Fruit fly (Drosophila melanogaster): Measurements from ENCODE around the gene wts.

DNA sequence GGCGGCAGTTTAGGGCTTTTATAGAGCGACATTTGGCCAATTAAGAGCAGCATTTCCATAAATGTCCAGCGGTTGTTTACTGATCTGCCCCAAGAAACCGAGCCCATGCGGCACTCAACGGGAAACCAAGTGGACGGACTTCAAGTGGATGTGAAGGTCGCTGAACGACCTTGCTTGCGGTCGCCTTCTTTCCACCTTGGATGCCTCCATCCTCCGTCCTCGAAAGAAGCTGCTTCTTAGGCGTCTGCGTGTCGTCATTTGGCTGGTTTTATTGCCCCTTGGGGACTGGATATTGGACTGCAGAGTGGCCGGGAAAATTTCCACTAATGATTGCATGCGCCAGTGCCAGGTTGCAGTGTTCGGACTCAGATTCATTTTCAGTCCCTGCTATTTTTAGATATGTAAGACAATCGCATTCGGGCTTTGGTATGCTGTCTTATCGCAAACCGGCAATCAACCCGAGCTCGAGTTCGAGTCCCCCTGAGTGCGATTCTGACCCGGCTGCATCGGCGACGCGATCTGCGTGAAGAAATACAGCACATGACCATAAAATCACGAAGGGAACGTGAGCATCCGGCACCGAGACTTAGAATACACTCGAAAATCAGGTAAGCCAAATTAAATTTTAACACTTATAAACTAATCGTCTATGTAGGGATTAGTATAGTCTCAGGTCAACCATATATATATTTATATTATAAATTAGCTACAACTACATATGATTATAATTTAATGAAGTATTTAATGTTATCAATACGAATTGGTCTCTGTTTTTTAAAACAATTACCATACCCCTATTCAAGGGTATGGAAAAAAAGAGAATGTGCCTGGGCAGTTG, 36.4 kb upstream of the wts start:
- TF ChIP-seq yki (optimal IDR thresholded peaks at IDR 0.05) (no peak), CG11085 (GFP tag; IDR thresholded peaks at IDR 0.05) (no peak), CG4707 (GFP tag; optimal IDR thresholded peaks at IDR 0.05) (no peak), ase (GFP tag; IDR thresholded peaks at IDR 0.05) (no peak), ci (GFP tag; IDR thresholded peaks at IDR 0.05) (no peak), ems (GFP tag; optimal IDR thresholded peaks at IDR 0.05) (no peak), gro (GFP tag; optimal IDR thresholded peaks at IDR 0.05) (no peak), CG9727 (GFP tag; optimal IDR thresholded peaks at IDR 0.05) (no peak)

All from whole organism, embryonic.